Fruit fly (Drosophila melanogaster): ENCODE results near the gene CG14957.

The CG14957 gene

dm6 chr3L:3224740-3225719 lies 37.7 kb downstream of the CG14957 start, which contains the start of gene Larp4B (continued):
- TF ChIP-seq kah (GFP tag; optimal IDR thresholded peaks at IDR 0.05) (peak; percentile 94), HmgZ (tag; optimal IDR thresholded peaks at IDR 0.05) (peak; percentile 61), ftz-f1 (GFP tag; optimal IDR thresholded peaks at IDR 0.05) (no peak), YL-1 (GFP tag; optimal IDR thresholded peaks at IDR 0.05) (peak; percentile 40), stwl (tag; optimal IDR thresholded peaks at IDR 0.05) (peak; percentile 72)

DNA sequence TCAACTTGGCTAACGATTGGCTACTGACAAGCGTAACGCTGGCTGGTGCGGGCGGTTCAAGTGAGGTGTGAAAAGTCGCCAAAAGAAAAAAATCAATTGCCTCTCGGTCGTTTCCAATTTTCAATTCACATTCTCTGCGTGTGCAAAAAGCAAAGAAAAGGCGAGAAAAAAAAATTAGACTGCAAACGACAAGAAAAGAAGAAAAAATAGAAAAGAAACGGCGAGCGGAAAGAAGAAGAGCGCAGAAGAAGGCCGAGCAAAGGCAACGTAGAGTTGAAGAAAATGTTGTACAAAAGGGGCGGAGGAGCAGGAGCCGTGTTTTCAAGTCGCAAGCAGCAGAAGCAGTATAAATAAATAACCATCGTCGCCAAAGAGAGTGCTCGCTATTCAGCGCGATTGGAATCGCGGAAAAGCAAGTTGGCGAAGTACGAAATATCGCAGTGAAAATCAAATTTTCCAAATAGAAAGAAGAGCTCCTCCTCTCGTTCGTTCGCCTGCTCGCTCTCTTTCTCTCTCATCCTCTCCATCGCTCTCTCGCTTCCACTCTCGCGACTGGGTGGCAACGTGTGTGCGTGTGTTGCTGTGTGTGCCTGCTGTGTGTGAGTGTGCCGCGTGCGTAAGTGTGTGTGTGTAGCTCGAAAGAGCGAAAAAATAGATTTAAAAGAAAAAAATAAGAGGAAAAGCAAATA lies 38.5 kb downstream of the CG14957 start:
- TF ChIP-seq cas (GFP tag; IDR thresholded peaks at IDR 0.05) (no peak), aop (GFP tag; IDR thresholded peaks at IDR 0.05) (no peak), CG7786 (GFP tag; optimal IDR thresholded peaks at IDR 0.05) (no peak), CG7963 (GFP tag; IDR thresholded peaks at IDR 0.05; ENCODE audit: partially characterized antibody) (no peak), CG42726 (GFP tag; IDR thresholded peaks at IDR 0.05; ENCODE audit: partially characterized antibody) (no peak), Lim3 (GFP tag; IDR thresholded peaks at IDR 0.05) (no peak), seq (GFP tag; IDR thresholded peaks at IDR 0.05) (no peak), cad (GFP tag; optimal IDR thresholded peaks at IDR 0.05) (no peak), CG10431 (GFP tag; optimal IDR thresholded peaks at IDR 0.05) (no peak), Optix (GFP tag; IDR thresholded peaks at IDR 0.05) (no peak), CG6272 (GFP tag; IDR thresholded peaks at IDR 0.05) (no peak), schlank (tag; optimal IDR thresholded peaks at IDR 0.05) (no peak), CG15073 (GFP tag; optimal IDR thresholded peaks at IDR 0.05) (no peak), CG12219 (GFP tag; optimal IDR thresholded peaks at IDR 0.05) (peak; percentile 57), HmgZ (tag; optimal IDR thresholded peaks at IDR 0.05) (no peak), CG4328 (GFP tag; optimal IDR thresholded peaks at IDR 0.05) (no peak), CHES-1-like (GFP tag; optimal IDR thresholded peaks at IDR 0.05) (no peak), MESR4 (GFP tag; optimal IDR thresholded peaks at IDR 0.05) (peak; percentile 23), Hand (GFP tag; optimal IDR thresholded peaks at IDR 0.05) (peak; percentile 54), NC2α (GFP tag; optimal IDR thresholded peaks at IDR 0.05) (no peak), az2 (GFP tag; optimal IDR thresholded peaks at IDR 0.05) (no peak), sens (GFP tag) (peak; percentile 10), CG30020 (tag; optimal IDR thresholded peaks at IDR 0.05) (no peak), pzg (GFP tag; optimal IDR thresholded peaks at IDR 0.05) (peak; percentile 7), Myb (GFP tag; optimal IDR thresholded peaks at IDR 0.05) (no peak), CG2712 (tag; optimal IDR thresholded peaks at IDR 0.05) (no peak), Dbx (GFP tag; IDR thresholded peaks at IDR 0.05) (0 out of 3 replicates have a peak, but pooled peaks have one; percentile 13), CG8290 (GFP tag; optimal IDR thresholded peaks at IDR 0.05) (no peak), CG8290 (tag; optimal IDR thresholded peaks at IDR 0.05) (no peak), p53 (GFP tag; optimal IDR thresholded peaks at IDR 0.05) (no peak), fru (optimal IDR thresholded peaks at IDR 0.05) (no peak), Elba2 (GFP tag; optimal IDR thresholded peaks at IDR 0.05) (no peak), zen2 (GFP tag; IDR thresholded peaks at IDR 0.05; ENCODE audit: partially characterized antibody) (0 out of 3 replicates have a peak, but pooled peaks have one; percentile 15), CG33213 (GFP tag; optimal IDR thresholded peaks at IDR 0.05) (no peak), D (optimal IDR thresholded peaks at IDR 0.05) (no peak), D (GFP tag; optimal IDR thresholded peaks at IDR 0.05) (no peak), Sry-β (GFP tag; optimal IDR thresholded peaks at IDR 0.05) (no peak), Six4 (GFP tag; optimal IDR thresholded peaks at IDR 0.05) (no peak), CoRest (tag; optimal IDR thresholded peaks at IDR 0.05) (no peak), nau (GFP tag; optimal IDR thresholded peaks at IDR 0.05) (no peak), CG1832 (GFP tag; optimal IDR thresholded peaks at IDR 0.05) (peak; percentile 87), CG10543 (GFP tag; optimal IDR thresholded peaks at IDR 0.05) (peak; percentile 23), CG12659 (GFP tag; optimal IDR thresholded peaks at IDR 0.05) (no peak), YL-1 (GFP tag; optimal IDR thresholded peaks at IDR 0.05) (peak; percentile 8)

Measured in whole organism, embryonic.